Fruit fly (Drosophila melanogaster) whole organism, embryonic: ENCODE data around the gene CG5157.

Experiments used
- Ada2b ChIP-seq: fragments of 200-800 bp; sonication (Bioruptor generic); IDR thresholded peaks from 2 replicates; pipeline ENCODE4 v1.3.6; 2022; ENCODE audit warnings: missing biosample characterization, missing genetic modification characterization
- Atf6 ChIP-seq: fragments of 200-800 bp; sonication (Bioruptor generic); IDR thresholded peaks from 2 replicates; pipeline ENCODE4 v1.3.6; 2022; ENCODE audit warnings: missing biosample characterization, missing genetic modification characterization
- Bdp1 ChIP-seq: fragments of 200-800 bp; sonication (Bioruptor generic); optimal IDR thresholded peaks from 3 replicates; lab custom pipeline; 2016; ENCODE audit warnings: missing biosample characterization, missing genetic modification characterization
- Bteb2 ChIP-seq: fragments of 200-800 bp; sonication (Bioruptor generic); optimal IDR thresholded peaks from 2 replicates; lab custom pipeline; 2016; ENCODE audit warnings: missing biosample characterization, missing genetic modification characterization
- CG10543 ChIP-seq: fragments of 200-800 bp; sonication (Bioruptor generic); optimal IDR thresholded peaks from 3 replicates; lab custom pipeline; 2017; ENCODE audit warnings: missing biosample characterization, mild to moderate bottlenecking, missing genetic modification characterization, moderate library complexity
- CG11723 ChIP-seq: fragments of 200-800 bp; sonication (Bioruptor generic); optimal IDR thresholded peaks from 2 replicates; lab custom pipeline; 2017; ENCODE audit warnings: missing biosample characterization, mild to moderate bottlenecking, missing genetic modification characterization
- CG13296 ChIP-seq: fragments of 200-800 bp; sonication (Bioruptor generic); optimal IDR thresholded peaks from 3 replicates; lab custom pipeline; 2018; ENCODE audit warnings: missing biosample characterization, mild to moderate bottlenecking, missing genetic modification characterization
- CG13424 ChIP-seq: fragments of 200-800 bp; sonication (Bioruptor generic); optimal IDR thresholded peaks from 2 replicates; lab custom pipeline; 2019; ENCODE audit warnings: missing biosample characterization, mild to moderate bottlenecking, missing genetic modification characterization, moderate library complexity
- CG15479 ChIP-seq: fragments of 200-800 bp; sonication (Bioruptor generic); optimal IDR thresholded peaks from 3 replicates; lab custom pipeline; 2019; ENCODE audit warnings: missing biosample characterization, mild to moderate bottlenecking, missing genetic modification characterization, moderate library complexity
- CG16815 ChIP-seq: fragments of 200-800 bp; sonication (Bioruptor generic); optimal IDR thresholded peaks from 3 replicates; lab custom pipeline; 2017; ENCODE audit warnings: missing biosample characterization, mild to moderate bottlenecking, missing genetic modification characterization
- CG17829 ChIP-seq: fragments of 200-800 bp; optimal IDR thresholded peaks from 2 replicates; lab custom pipeline; 2019; ENCODE audit warnings: missing biosample characterization, mild to moderate bottlenecking, missing genetic modification characterization, moderate library complexity
- CG1832 ChIP-seq: fragments of 200-800 bp; sonication (Bioruptor generic); optimal IDR thresholded peaks from 2 replicates; lab custom pipeline; 2017; ENCODE audit warnings: missing biosample characterization, mild to moderate bottlenecking, missing genetic modification characterization, inconsistent platforms
- CG2129 ChIP-seq: fragments of 200-800 bp; sonication (Bioruptor generic); IDR thresholded peaks from 2 replicates; pipeline ENCODE4 v1.3.6; 2022; ENCODE audit warnings: missing biosample characterization, missing genetic modification characterization; ENCODE audit not compliant: partially characterized antibody
- CG32767 ChIP-seq: fragments of 200-800 bp; sonication (Bioruptor generic); IDR thresholded peaks from 2 replicates; pipeline ENCODE4 v1.3.6; 2022; ENCODE audit warnings: missing biosample characterization, missing genetic modification characterization
- CG3726 ChIP-seq: fragments of 200-800 bp; sonication (Bioruptor generic); IDR thresholded peaks from 3 replicates; pipeline ENCODE4, ENCODE4 v1.3.6; 2022; ENCODE audit warnings: missing biosample characterization, missing genetic modification characterization
- CG4360 ChIP-seq: fragments of 200-800 bp; sonication (Bioruptor generic); IDR thresholded peaks from 2 replicates; pipeline ENCODE4 v1.3.6; 2022; ENCODE audit warnings: missing biosample characterization, missing genetic modification characterization
- CG4617 ChIP-seq: fragments of 200-800 bp; sonication (Bioruptor generic); optimal IDR thresholded peaks from 3 replicates; lab custom pipeline; 2016; ENCODE audit warnings: missing biosample characterization, missing genetic modification characterization, borderline replicate concordance
- CG4707 ChIP-seq: fragments of 200-800 bp; sonication (Bioruptor generic); optimal IDR thresholded peaks from 2 replicates; lab custom pipeline; 2018; ENCODE audit warnings: missing biosample characterization, mild to moderate bottlenecking, missing genetic modification characterization, moderate library complexity
- CG4854 ChIP-seq: fragments of 200-800 bp; sonication (Bioruptor generic); optimal IDR thresholded peaks from 2 replicates; lab custom pipeline; 2016; ENCODE audit warnings: missing biosample characterization, missing genetic modification characterization, inconsistent platforms
- CG7745 ChIP-seq: fragments of 200-800 bp; sonication (Bioruptor generic); optimal IDR thresholded peaks from 2 replicates; lab custom pipeline; 2018; ENCODE audit warnings: missing biosample characterization, mild to moderate bottlenecking, missing genetic modification characterization, moderate library complexity
- CG7987 ChIP-seq: fragments of 200-800 bp; sonication (Bioruptor generic); optimal IDR thresholded peaks from 2 replicates; lab custom pipeline; 2018; ENCODE audit warnings: missing biosample characterization, mild to moderate bottlenecking, missing genetic modification characterization, moderate library complexity
- CG9215 ChIP-seq: fragments of 200-800 bp; sonication (Bioruptor generic); IDR thresholded peaks from 2 replicates; pipeline ENCODE4 v1.3.6; 2022; ENCODE audit warnings: missing biosample characterization, missing genetic modification characterization
- Drgx ChIP-seq: fragments of 200-800 bp; sonication (Bioruptor generic); IDR thresholded peaks from 2 replicates; pipeline ENCODE4 v1.3.6; 2022; ENCODE audit warnings: missing biosample characterization, missing genetic modification characterization
- E2f2 ChIP-seq: fragments of 200-800 bp; sonication (Bioruptor generic); IDR thresholded peaks from 2 replicates; pipeline ENCODE4 v1.3.6; 2022; ENCODE audit warnings: missing biosample characterization, missing genetic modification characterization
- ERR ChIP-seq: fragments of 200-800 bp; sonication (Bioruptor generic); optimal IDR thresholded peaks from 2 replicates; lab custom pipeline; 2016; ENCODE audit warnings: missing biosample characterization, missing genetic modification characterization
- Eip74EF ChIP-seq, 2 experiments: fragments of 200-800 bp in 1 of 2; fragments of >200 bp in 1 of 2; sonication (Bioruptor generic) in 1 of 2; optimal IDR thresholded peaks; 2 replicates each; lab custom pipeline; 2017 to 2019; ENCODE audit warnings: missing biosample characterization in 2 of 2, missing genetic modification characterization in 2 of 2, mild to moderate bottlenecking in 1 of 2, moderate library complexity in 1 of 2
- Gug ChIP-seq: fragments of 200-800 bp; sonication (Bioruptor generic); IDR thresholded peaks from 4 replicates; pipeline ENCODE4 v1.3.6; 2022; ENCODE audit warnings: missing biosample characterization, missing genetic modification characterization
- HmgZ ChIP-seq: fragments of 200-800 bp; sonication (Bioruptor generic); optimal IDR thresholded peaks from 2 replicates; lab custom pipeline; 2018; ENCODE audit warnings: missing biosample characterization, mild to moderate bottlenecking, missing genetic modification characterization
- Hmr ChIP-seq: fragments of 200-800 bp; sonication (Bioruptor generic); optimal IDR thresholded peaks from 3 replicates; lab custom pipeline; 2017; ENCODE audit warnings: mild to moderate bottlenecking, missing biosample characterization, missing genetic modification reagents, missing genetic modification characterization
- Hr39 ChIP-seq: fragments of >200 bp; optimal IDR thresholded peaks from 2 replicates; lab custom pipeline; 2017
- Mrtf ChIP-seq: fragments of 200-800 bp; sonication (Bioruptor generic); IDR thresholded peaks from 3 replicates; pipeline ENCODE4 v1.3.6; 2022; ENCODE audit warnings: missing biosample characterization, missing genetic modification characterization
- NFAT ChIP-seq: fragments of 200-800 bp; sonication (Bioruptor generic); IDR thresholded peaks from 2 replicates; pipeline ENCODE4 v1.3.6; 2022; ENCODE audit warnings: missing biosample characterization, missing genetic modification characterization
- NfI ChIP-seq: fragments of 200-800 bp; sonication (Bioruptor generic); optimal IDR thresholded peaks from 3 replicates; lab custom pipeline; 2018; ENCODE audit warnings: missing biosample characterization, mild to moderate bottlenecking, missing genetic modification characterization, moderate library complexity
- Ptx1 ChIP-seq: fragments of 200-800 bp; sonication (Bioruptor generic); IDR thresholded peaks from 2 replicates; pipeline ENCODE4 v1.3.6; 2022; ENCODE audit warnings: missing biosample characterization, missing genetic modification characterization
- Ravus ChIP-seq: fragments of 200-800 bp; sonication (Bioruptor generic); IDR thresholded peaks from 2 replicates; pipeline ENCODE4 v1.3.6; 2022; ENCODE audit warnings: missing biosample characterization, missing genetic modification characterization
- Rx ChIP-seq: fragments of 200-800 bp; sonication (Bioruptor generic); IDR thresholded peaks from 2 replicates; pipeline ENCODE4 v1.3.6; 2022; ENCODE audit warnings: missing biosample characterization, missing genetic modification characterization
- Sox102F ChIP-seq: fragments of 200-800 bp; sonication (Bioruptor generic); optimal IDR thresholded peaks from 2 replicates; lab custom pipeline; 2018; ENCODE audit warnings: missing biosample characterization, mild to moderate bottlenecking, missing genetic modification characterization, moderate library complexity
- bab2 ChIP-seq: fragments of 200-800 bp; sonication (Bioruptor generic); optimal IDR thresholded peaks from 2 replicates; lab custom pipeline; 2016; ENCODE audit warnings: missing biosample characterization, missing genetic modification characterization
- bsh ChIP-seq, 2 experiments: fragments of 200-800 bp; sonication (Bioruptor generic); optimal IDR thresholded peaks; 2 replicates each; lab custom pipeline; 2017 to 2018; ENCODE audit warnings: mild to moderate bottlenecking in 2 of 2, missing biosample characterization in 2 of 2, missing genetic modification characterization in 2 of 2, moderate library complexity in 1 of 2
- chn ChIP-seq: fragments of 200-800 bp; sonication (Bioruptor generic); optimal IDR thresholded peaks from 2 replicates; lab custom pipeline; 2016; ENCODE audit warnings: missing biosample characterization, missing genetic modification characterization
- dm ChIP-seq: fragments of 200-800 bp; sonication (Bioruptor generic); optimal IDR thresholded peaks from 3 replicates; lab custom pipeline; 2016; ENCODE audit warnings: missing biosample characterization, missing genetic modification characterization
- en ChIP-seq: fragments of 200-800 bp; sonication (Bioruptor generic); optimal IDR thresholded peaks from 2 replicates; lab custom pipeline; 2016; ENCODE audit warnings: missing biosample characterization, missing genetic modification characterization
- ewg ChIP-seq: fragments of 200-800 bp; sonication (Bioruptor generic); optimal IDR thresholded peaks from 3 replicates; lab custom pipeline; 2017; ENCODE audit warnings: mild to moderate bottlenecking, missing biosample characterization, missing genetic modification reagents, missing genetic modification characterization
- fd64A ChIP-seq: fragments of 200-800 bp; sonication (Bioruptor generic); optimal IDR thresholded peaks from 3 replicates; lab custom pipeline; 2018; ENCODE audit warnings: missing biosample characterization, mild to moderate bottlenecking, missing genetic modification characterization
- jigr1 ChIP-seq: fragments of 200-800 bp; sonication (Bioruptor generic); IDR thresholded peaks from 3 replicates; pipeline ENCODE4 v1.3.6; 2022; ENCODE audit warnings: missing biosample characterization, missing genetic modification characterization
- mirr ChIP-seq: fragments of 200-800 bp; sonication (Bioruptor generic); optimal IDR thresholded peaks from 3 replicates; lab custom pipeline; 2018; ENCODE audit warnings: missing biosample characterization, mild to moderate bottlenecking, missing genetic modification characterization
- nau ChIP-seq: fragments of 200-800 bp; sonication (Bioruptor generic); optimal IDR thresholded peaks from 3 replicates; lab custom pipeline; 2017; ENCODE audit warnings: missing biosample characterization, mild to moderate bottlenecking, missing genetic modification characterization, missing genetic modification reagents
- nmo ChIP-seq: fragments of 200-800 bp; sonication (Bioruptor generic); optimal IDR thresholded peaks from 2 replicates; lab custom pipeline; 2018; ENCODE audit warnings: missing biosample characterization, mild to moderate bottlenecking, missing genetic modification characterization, moderate library complexity
- run ChIP-seq: fragments of 200-800 bp; sonication (Bioruptor generic); optimal IDR thresholded peaks from 3 replicates; lab custom pipeline; 2018; ENCODE audit warnings: missing biosample characterization, mild to moderate bottlenecking, missing genetic modification characterization
- sna ChIP-seq: fragments of 200-800 bp; sonication (Bioruptor generic); IDR thresholded peaks from 2 replicates; pipeline ENCODE4 v1.3.6; 2022; ENCODE audit warnings: missing biosample characterization, missing genetic modification characterization; ENCODE audit not compliant: partially characterized antibody
- zf30C ChIP-seq: fragments of 200-800 bp; sonication (Bioruptor generic); optimal IDR thresholded peaks from 3 replicates; lab custom pipeline; 2018; ENCODE audit warnings: missing biosample characterization, mild to moderate bottlenecking, missing genetic modification characterization

The CG5157 gene

dm6 chr3L:16090330-16090803 lies 47.3 kb downstream of the CG5157 start, which contains the start of the genes CG5235 and ClC-c (continued):
- TF ChIP-seq Ravus (GFP tag; lab: Robert Waterston, UW) (no peak), CG15479 (GFP tag; lab: Kevin White, UChicago) (no peak), CG10543 (GFP tag; lab: Kevin White, UChicago) (no peak), sna (GFP tag; lab: Robert Waterston, UW) (peak; percentile 74), CG7987 (GFP tag; lab: Kevin White, UChicago) (no peak), nau (no peak), nmo (GFP tag; lab: Kevin White, UChicago) (peak; percentile 26), bab2 (no peak), fd64A (GFP tag; lab: Kevin White, UChicago) (no peak), en (GFP tag; lab: Kevin White, UChicago) (no peak), ERR (no peak), Bteb2 (GFP tag; lab: Kevin White, UChicago) (no peak), CG7745 (peak; percentile 46), Sox102F (GFP tag; lab: Kevin White, UChicago) (no peak), CG4854 (GFP tag; lab: Kevin White, UChicago) (no peak), NFAT (GFP tag; lab: Robert Waterston, UW) (no peak), Eip74EF (GFP tag; optimal IDR thresholded peaks at IDR 0.05; lab: Kevin White, UChicago) (no peak), CG13296 (GFP tag; lab: Kevin White, UChicago) (no peak), Hr39 (no peak), CG13424 (tag; lab: Kevin White, UChicago) (no peak), Mrtf (GFP tag; lab: Robert Waterston, UW) (no peak), CG32767 (GFP tag; lab: Robert Waterston, UW) (no peak), run (no peak), CG4617 (GFP tag; lab: Kevin White, UChicago) (peak; percentile 92), ewg (GFP tag; lab: Kevin White, UChicago) (no peak), CG2129 (no peak), dm (no peak), CG16815 (GFP tag; lab: Kevin White, UChicago) (no peak), chn (GFP tag; lab: Kevin White, UChicago) (no peak), zf30C (no peak), Hmr (GFP tag; lab: Kevin White, UChicago) (no peak), Bdp1 (GFP tag; lab: Kevin White, UChicago) (no peak), HmgZ (tag; lab: Kevin White, UChicago) (peak; percentile 26), CG1832 (no peak), E2f2 (GFP tag; lab: Robert Waterston, UW) (peak; percentile 78), CG11723 (no peak), CG9215 (GFP tag; lab: Robert Waterston, UW) (no peak), CG17829 (tag; lab: Kevin White, UChicago) (peak; percentile 34), Atf6 (0 out of 2 replicates have a peak, but pooled peaks have one; percentile 34), CG4360 (GFP tag; lab: Robert Waterston, UW) (no peak), CG4707 (GFP tag; lab: Kevin White, UChicago) (no peak), Ptx1 (no peak), jigr1 (no peak), bsh (GFP tag; optimal IDR thresholded peaks at IDR 0.05; lab: Kevin White, UChicago) (no peak), NfI (GFP tag; lab: Kevin White, UChicago) (no peak), Ada2b (GFP tag; lab: Robert Waterston, UW) (no peak), Drgx (GFP tag; lab: Robert Waterston, UW) (no peak), Gug (GFP tag; lab: Robert Waterston, UW) (no peak), Rx (GFP tag; lab: Robert Waterston, UW) (no peak), mirr (GFP tag; lab: Kevin White, UChicago) (no peak), CG3726 (GFP tag; lab: Robert Waterston, UW) (no peak)
